Worm (Caenorhabditis elegans) whole organism, mixed stage, embryonic: ENCODE data around the gene D1046.16.

ENCODE experiments used
- elt-1 ChIP-seq: sonication (generic microtip); optimal IDR thresholded peaks from 2 replicates; lab custom pipeline; 2017; ENCODE audit warnings: missing genetic modification characterization, mild to moderate bottlenecking, missing compliant biosample characterization, antibody characterized with exemption, moderate library complexity, borderline replicate concordance; ENCODE audit not compliant: insufficient read depth
- lin-13 ChIP-seq: fragments of 150-350 bp; optimal IDR thresholded peaks from 2 replicates; lab custom pipeline; 2014; ENCODE audit warnings: missing biosample characterization, missing genetic modification characterization
- lin-32 ChIP-seq: fragments of 200-800 bp; sonication (Bioruptor generic); optimal IDR thresholded peaks from 2 replicates; lab custom pipeline; 2018; ENCODE audit warnings: mild to moderate bottlenecking, missing genetic modification characterization, missing compliant biosample characterization
- lsy-2 ChIP-seq: fragments of 150-350 bp; optimal IDR thresholded peaks from 2 replicates; lab custom pipeline; 2014; ENCODE audit warnings: missing biosample characterization, missing genetic modification characterization
- mab-5 ChIP-seq: fragments of 150-350 bp; optimal IDR thresholded peaks from 2 replicates; lab custom pipeline; 2014; ENCODE audit warnings: missing biosample characterization, missing genetic modification characterization
- mep-1 ChIP-seq: fragments of 150-350 bp; optimal IDR thresholded peaks from 2 replicates; lab custom pipeline; 2017; ENCODE audit warnings: missing biosample characterization, missing genetic modification reagents, missing genetic modification characterization, inconsistent platforms
- nhr-237 ChIP-seq: fragments of 150-350 bp; optimal IDR thresholded peaks from 2 replicates; lab custom pipeline; 2014; ENCODE audit warnings: missing biosample characterization, missing genetic modification characterization
- nhr-28 ChIP-seq: fragments of 150-350 bp; optimal IDR thresholded peaks from 2 replicates; lab custom pipeline; 2014; ENCODE audit warnings: missing biosample characterization, missing genetic modification characterization
- pha-4 ChIP-seq: fragments of 150-350 bp; optimal IDR thresholded peaks from 2 replicates; lab custom pipeline; 2018; ENCODE audit warnings: missing biosample characterization, missing genetic modification reagents, missing genetic modification characterization
- sem-2 ChIP-seq: fragments of 200-800 bp; sonication (Bioruptor generic); optimal IDR thresholded peaks from 2 replicates; lab custom pipeline; 2018; ENCODE audit warnings: mild to moderate bottlenecking, missing genetic modification characterization, missing compliant biosample characterization
- snpc-4 ChIP-seq: fragments of 150-350 bp; optimal IDR thresholded peaks from 2 replicates; lab custom pipeline; 2014; ENCODE audit warnings: missing biosample characterization, missing genetic modification characterization
- sptf-1 ChIP-seq: sonication (generic microtip); optimal IDR thresholded peaks from 2 replicates; lab custom pipeline; 2017; ENCODE audit warnings: mild to moderate bottlenecking, missing genetic modification characterization, moderate library complexity, missing compliant biosample characterization
- unc-62 ChIP-seq: fragments of 150-350 bp; optimal IDR thresholded peaks from 2 replicates; lab custom pipeline; 2014; ENCODE audit warnings: missing biosample characterization, missing genetic modification reagents, missing genetic modification characterization
- ztf-11 ChIP-seq: fragments of 150-350 bp; optimal IDR thresholded peaks from 2 replicates; lab custom pipeline; 2014; ENCODE audit warnings: missing biosample characterization, missing genetic modification characterization

- TF ChIP-seq pha-4 (peak; percentile 55), elt-1 (tag; lab: Kevin White, UChicago) (no peak), mab-5 (tag; lab: Kevin White, UChicago) (no peak), ztf-11 (tag; lab: Kevin White, UChicago) (no peak), lsy-2 (no peak), snpc-4 (tag; lab: Kevin White, UChicago) (no peak), lin-13 (tag; lab: Kevin White, UChicago) (peak; percentile 5), nhr-237 (no peak), sptf-1 (no peak), unc-62 (GFP tag; lab: Kevin White, UChicago) (no peak), sem-2 (GFP tag; lab: Kevin White, UChicago) (no peak), mep-1 (tag; lab: Kevin White, UChicago) (peak; percentile 59), lin-32 (GFP tag; lab: Kevin White, UChicago) (no peak), nhr-28 (tag; lab: Kevin White, UChicago) (no peak)
These were observed 30.8 kb upstream of the D1046.16 start, which contains the start of gene spr-2 for ce11 chrIV:8891131-8891530.
